Worm (Caenorhabditis elegans) whole organism, L1 larva: ENCODE measurements around the gene C15C7.4.

Experiments used
- C34B4.2 ChIP-seq: sonication (generic microtip); optimal IDR thresholded peaks from 2 replicates; lab custom pipeline; 2017; ENCODE audit warnings: mild to moderate bottlenecking, missing genetic modification characterization, missing compliant biosample characterization
- Y116A8C.19 ChIP-seq: sonication (generic microtip); optimal IDR thresholded peaks from 2 replicates; lab custom pipeline; 2016; ENCODE audit warnings: missing compliant biosample characterization, missing genetic modification characterization, borderline replicate concordance
- ceh-63 ChIP-seq: fragments of 200-800 bp; sonication (Bioruptor generic); optimal IDR thresholded peaks from 2 replicates; lab custom pipeline; 2018; ENCODE audit warnings: mild to moderate bottlenecking, missing genetic modification characterization, missing compliant biosample characterization
- ceh-82 ChIP-seq, 3 experiments: fragments of 150-350 bp in 1 of 3; sonication (generic microtip) in 2 of 3; optimal IDR thresholded peaks; 2 replicates each; lab custom pipeline; 2014 to 2017; ENCODE audit warnings: missing biosample characterization in 3 of 3, missing genetic modification characterization in 3 of 3
- ces-1 ChIP-seq: fragments of 150-350 bp; optimal IDR thresholded peaks from 2 replicates; lab custom pipeline; 2014; ENCODE audit warnings: missing biosample characterization, missing genetic modification reagents, missing genetic modification characterization
- dpl-1 ChIP-seq, 3 experiments: fragments of 150-350 bp in 2 of 3; sonication (generic microtip) in 1 of 3; optimal IDR thresholded peaks; 2 replicates each; lab custom pipeline; 2014 to 2017; ENCODE audit warnings: missing biosample characterization in 3 of 3, missing genetic modification characterization in 3 of 3, missing genetic modification reagents in 3 of 3
- efl-1 ChIP-seq, 4 experiments: fragments of 150-350 bp; optimal IDR thresholded peaks in 3 of 4; peaks in 1 of 4; 1 replicate in 1 of 4; 2 replicates in 3 of 4; lab custom pipeline; 2014; ENCODE audit warnings: missing biosample characterization in 2 of 4, missing genetic modification characterization in 2 of 4, missing genetic modification reagents in 2 of 4
- ets-5 ChIP-seq: fragments of 200-800 bp; sonication (Bioruptor generic); IDR thresholded peaks from 2 replicates; pipeline ENCODE4 v1.3.6; 2022; ENCODE audit warnings: missing genetic modification characterization, missing compliant biosample characterization
- fkh-10 ChIP-seq: sonication (generic microtip); optimal IDR thresholded peaks from 2 replicates; lab custom pipeline; 2017; ENCODE audit warnings: missing biosample characterization, missing genetic modification reagents, missing genetic modification characterization
- fos-1 ChIP-seq: fragments of 150-350 bp; optimal IDR thresholded peaks from 2 replicates; lab custom pipeline; 2014; ENCODE audit warnings: missing biosample characterization, missing genetic modification characterization
- hlh-17 ChIP-seq: fragments of 200-800 bp; sonication (Bioruptor generic); optimal IDR thresholded peaks from 2 replicates; lab custom pipeline; 2018; ENCODE audit warnings: missing genetic modification characterization, mild to moderate bottlenecking, missing compliant biosample characterization, moderate library complexity, borderline replicate concordance
- hlh-4 ChIP-seq: sonication (generic microtip); optimal IDR thresholded peaks from 2 replicates; lab custom pipeline; 2016; ENCODE audit warnings: mild to moderate bottlenecking, missing genetic modification characterization, missing compliant biosample characterization
- irx-1 ChIP-seq: sonication (generic microtip); optimal IDR thresholded peaks from 2 replicates; lab custom pipeline; 2016; ENCODE audit warnings: missing genetic modification characterization, missing compliant biosample characterization
- isw-1 ChIP-seq: fragments of 200-800 bp; sonication (Bioruptor generic); IDR thresholded peaks from 2 replicates; pipeline ENCODE4 v1.3.6; 2022; ENCODE audit warnings: missing genetic modification characterization, missing compliant biosample characterization
- jun-1 ChIP-seq: fragments of 150-350 bp; optimal IDR thresholded peaks from 2 replicates; lab custom pipeline; 2014; ENCODE audit warnings: missing biosample characterization, missing genetic modification reagents, missing genetic modification characterization
- lin-14 ChIP-seq: fragments of 200-800 bp; sonication (Bioruptor generic); optimal IDR thresholded peaks from 2 replicates; lab custom pipeline; 2018; ENCODE audit warnings: mild to moderate bottlenecking, missing genetic modification characterization, moderate library complexity, missing compliant biosample characterization
- lin-15B ChIP-seq: fragments of 150-350 bp; sonication (generic microtip); optimal IDR thresholded peaks from 3 replicates; lab custom pipeline; 2014; ENCODE audit warnings: missing biosample characterization, missing genetic modification characterization
- lin-35 ChIP-seq, 2 experiments: fragments of 150-350 bp; optimal IDR thresholded peaks; 2 replicates each; lab custom pipeline; 2014; ENCODE audit warnings: missing biosample characterization in 2 of 2, missing genetic modification characterization in 2 of 2, missing genetic modification reagents in 2 of 2
- lsy-2 ChIP-seq, 2 experiments: fragments of 150-350 bp; optimal IDR thresholded peaks; 2 replicates each; lab custom pipeline; 2014; ENCODE audit warnings: missing biosample characterization in 2 of 2, missing genetic modification characterization in 2 of 2
- mab-9 ChIP-seq: fragments of 200-800 bp; sonication (Bioruptor generic); IDR thresholded peaks from 2 replicates; pipeline ENCODE4 v1.3.6; 2022; ENCODE audit warnings: missing genetic modification reagents, missing genetic modification characterization, missing compliant biosample characterization
- mdl-1 ChIP-seq, 2 experiments: fragments of 150-350 bp; optimal IDR thresholded peaks; 2 replicates each; lab custom pipeline; 2014 to 2017; ENCODE audit warnings: missing biosample characterization in 2 of 2, missing genetic modification characterization in 2 of 2, inconsistent platforms in 1 of 2
- nhr-12 ChIP-seq: sonication (generic microtip); optimal IDR thresholded peaks from 2 replicates; lab custom pipeline; 2017; ENCODE audit warnings: missing biosample characterization, missing genetic modification characterization
- nhr-19 ChIP-seq: fragments of 200-800 bp; sonication (Bioruptor generic); conservative IDR thresholded peaks from 2 replicates; pipeline ENCODE4 v1.3.6; 2022; ENCODE audit warnings: missing genetic modification characterization, missing compliant biosample characterization
- nhr-28 ChIP-seq: fragments of 150-350 bp; optimal IDR thresholded peaks from 2 replicates; lab custom pipeline; 2014; ENCODE audit warnings: missing biosample characterization, missing genetic modification characterization
- nhr-47 ChIP-seq: sonication (generic microtip); optimal IDR thresholded peaks from 2 replicates; lab custom pipeline; 2016; ENCODE audit warnings: mild to moderate bottlenecking, missing genetic modification characterization, moderate library complexity, missing compliant biosample characterization
- nhr-71 ChIP-seq: sonication (generic microtip); optimal IDR thresholded peaks from 2 replicates; lab custom pipeline; 2016; ENCODE audit warnings: mild to moderate bottlenecking, missing genetic modification characterization, moderate library complexity, missing compliant biosample characterization
- nhr-76 ChIP-seq: sonication (generic microtip); optimal IDR thresholded peaks from 2 replicates; lab custom pipeline; 2017; ENCODE audit warnings: missing biosample characterization, missing genetic modification characterization
- snu-23 ChIP-seq: sonication (generic microtip); optimal IDR thresholded peaks from 2 replicates; lab custom pipeline; 2016; ENCODE audit warnings: missing genetic modification characterization, missing compliant biosample characterization
- sox-4 ChIP-seq: sonication (generic microtip); optimal IDR thresholded peaks from 2 replicates; lab custom pipeline; 2016; ENCODE audit warnings: missing genetic modification characterization, missing compliant biosample characterization
- swsn-7 ChIP-seq: sonication (generic microtip); optimal IDR thresholded peaks from 2 replicates; lab custom pipeline; 2016; ENCODE audit warnings: missing genetic modification characterization, missing compliant biosample characterization
- tbx-2 ChIP-seq: sonication (generic microtip); optimal IDR thresholded peaks from 2 replicates; lab custom pipeline; 2016; ENCODE audit warnings: missing genetic modification characterization, missing compliant biosample characterization
- unc-30 ChIP-seq: sonication (generic microtip); optimal IDR thresholded peaks from 2 replicates; lab custom pipeline; 2017; ENCODE audit warnings: missing biosample characterization, missing genetic modification characterization
- vab-15 ChIP-seq: sonication (generic microtip); optimal IDR thresholded peaks from 2 replicates; lab custom pipeline; 2017; ENCODE audit warnings: missing genotype, mild to moderate bottlenecking, missing genetic modification characterization, missing compliant biosample characterization
- xbp-1 ChIP-seq: sonication (generic microtip); optimal IDR thresholded peaks from 2 replicates; lab custom pipeline; 2016; ENCODE audit warnings: missing genetic modification characterization, missing compliant biosample characterization

Gene C15C7.4

DNA sequence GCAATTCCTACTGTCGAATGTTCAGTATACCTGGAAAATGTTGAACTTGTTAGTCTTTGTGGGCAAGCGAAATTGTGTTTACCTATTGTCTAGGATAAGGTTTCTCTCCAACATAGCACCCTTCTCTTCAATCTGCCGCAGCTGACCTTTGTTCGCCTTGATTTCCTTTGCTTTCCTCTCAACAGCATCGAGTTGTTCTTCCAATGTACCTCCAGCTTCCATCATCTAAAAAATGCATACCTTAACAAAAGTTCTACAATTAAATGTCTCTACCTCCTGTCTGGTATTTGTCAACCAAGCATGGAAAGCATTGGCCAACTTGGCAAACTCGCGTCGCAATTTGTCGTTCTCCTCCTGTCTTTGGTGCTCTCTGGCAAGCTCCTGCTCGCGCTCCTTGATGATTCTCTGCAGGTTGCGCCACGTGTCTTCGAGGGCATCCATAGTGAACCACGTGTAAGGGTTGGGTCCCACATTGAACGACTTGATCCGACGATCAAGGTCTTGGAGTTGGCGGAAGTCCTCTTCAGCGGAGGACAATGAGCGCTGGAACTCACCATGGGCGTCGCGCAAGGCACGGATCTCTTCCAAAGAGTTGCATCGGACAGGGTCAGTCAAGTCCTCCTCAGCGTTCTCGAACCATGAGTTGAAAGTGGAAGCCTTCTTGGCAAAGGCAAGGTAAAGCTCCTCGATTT lies 26.6 kb upstream of the C15C7.4 start:
- TF ChIP-seq unc-30 (no peak), efl-1 (optimal IDR thresholded peaks at IDR 0.05; lab: Kevin White, UChicago) (no peak), efl-1 (GFP tag; optimal IDR thresholded peaks at IDR 0.05 in 1 of 2; lab: Kevin White, UChicago) (peak in 1 of 2 experiments; percentile 76)

DNA sequence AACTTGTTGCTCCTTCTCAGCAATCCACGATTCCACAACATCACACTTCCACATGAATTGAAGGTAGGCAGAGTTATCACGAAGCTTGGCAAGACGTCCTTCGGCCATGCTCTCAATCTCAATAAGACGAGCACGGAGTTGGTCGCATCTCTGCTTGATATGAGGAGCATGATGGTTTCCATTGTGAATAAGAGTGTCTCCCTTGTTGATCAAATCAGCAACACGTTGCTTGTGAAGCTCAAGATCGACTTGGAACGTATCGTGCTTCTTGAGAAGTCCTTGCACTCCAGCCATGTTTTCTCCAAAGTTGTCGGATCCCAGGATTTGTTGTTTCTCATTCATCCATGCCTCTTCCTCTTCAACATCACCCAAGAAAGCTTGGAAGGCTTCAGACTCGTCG lies 25.8 kb upstream of the C15C7.4 start:
- TF ChIP-seq lin-35 (GFP tag; optimal IDR thresholded peaks at IDR 0.05; lab: Kevin White, UChicago) (no peak), nhr-76 (tag; lab: Kevin White, UChicago) (no peak), mdl-1 (tag; optimal IDR thresholded peaks at IDR 0.05; lab: Kevin White, UChicago) (no peak), ceh-82 (tag; optimal IDR thresholded peaks at IDR 0.05; lab: Kevin White, UChicago) (no peak), irx-1 (tag; lab: Kevin White, UChicago) (no peak), lsy-2 (tag; optimal IDR thresholded peaks at IDR 0.05; lab: Kevin White, UChicago) (no peak), sox-4 (no peak), hlh-17 (GFP tag; lab: Kevin White, UChicago) (no peak), nhr-28 (tag; lab: Kevin White, UChicago) (no peak)
- TF ChIP-seq, all 84 proteins: peak for 0

DNA sequence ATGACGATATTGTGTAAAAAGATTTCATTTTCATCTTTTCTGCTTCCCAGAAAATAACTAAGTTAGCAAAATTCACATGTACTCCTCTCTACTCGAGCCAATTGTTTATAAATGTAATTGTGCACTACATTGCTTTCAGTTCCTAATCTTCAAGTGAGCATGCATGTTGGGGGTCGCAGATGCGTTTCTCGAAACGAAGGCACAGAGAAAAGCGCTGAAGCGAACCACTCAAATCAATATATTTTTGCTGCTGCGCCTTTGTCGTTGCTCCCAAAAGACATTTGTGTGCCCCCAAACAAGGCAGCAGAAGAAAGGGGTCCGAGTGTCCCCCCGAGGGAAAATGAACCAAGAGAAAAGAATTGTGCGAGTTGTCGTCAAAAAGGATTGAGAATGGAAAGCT lies 19.1 kb upstream of the C15C7.4 start:
- no peak for TF ChIP-seq mab-9 (GFP tag; lab: Robert Waterston, UW)
- TF ChIP-seq snu-23 (GFP tag; lab: Kevin White, UChicago), result peak; percentile 13
- peak in 2 of 3 experiments; percentile 1 to 52 for TF ChIP-seq ceh-82 (tag; optimal IDR thresholded peaks at IDR 0.05; lab: Kevin White, UChicago)
- TF ChIP-seq ces-1 (GFP tag; lab: Kevin White, UChicago), result peak; percentile 40
- TF ChIP-seq lin-15B (tag; lab: Kevin White, UChicago), result no peak
- no peak for TF ChIP-seq nhr-47 (tag; lab: Kevin White, UChicago)
- TF ChIP-seq hlh-17 (GFP tag; lab: Kevin White, UChicago), result no peak
- TF ChIP-seq mdl-1 (tag; optimal IDR thresholded peaks at IDR 0.05; lab: Kevin White, UChicago), result no peak
- TF ChIP-seq nhr-71, result peak; percentile 42
- TF ChIP-seq sox-4, result no peak
- TF ChIP-seq vab-15 (tag; lab: Kevin White, UChicago), result no peak
- TF ChIP-seq fos-1 (tag; lab: Kevin White, UChicago), result no peak
- TF ChIP-seq nhr-12, result no peak
- 0 out of 2 replicates have a peak, but pooled peaks have one; percentile 5 for TF ChIP-seq isw-1 (GFP tag; lab: Robert Waterston, UW)
- TF ChIP-seq xbp-1 (tag; lab: Kevin White, UChicago), result no peak
- no peak for TF ChIP-seq ets-5 (GFP tag; lab: Robert Waterston, UW)
- no peak for TF ChIP-seq dpl-1 (GFP tag; optimal IDR thresholded peaks at IDR 0.05; lab: Kevin White, UChicago)
- TF ChIP-seq jun-1, result no peak
- peak; percentile 20 for TF ChIP-seq swsn-7 (tag; lab: Kevin White, UChicago)
- TF ChIP-seq fkh-10 (GFP tag; lab: Kevin White, UChicago), result peak; percentile 30
- TF ChIP-seq ceh-63 (GFP tag; lab: Kevin White, UChicago), result no peak
- no peak for TF ChIP-seq C34B4.2 (tag; lab: Kevin White, UChicago)
- TF ChIP-seq hlh-4, result no peak
- TF ChIP-seq Y116A8C.19 (tag; lab: Kevin White, UChicago), result no peak
- no peak for TF ChIP-seq nhr-19 (GFP tag; lab: Robert Waterston, UW)
- TF ChIP-seq tbx-2, result peak; percentile 43
- peak; percentile 88 for TF ChIP-seq lin-14 (GFP tag; lab: Kevin White, UChicago)

DNA sequence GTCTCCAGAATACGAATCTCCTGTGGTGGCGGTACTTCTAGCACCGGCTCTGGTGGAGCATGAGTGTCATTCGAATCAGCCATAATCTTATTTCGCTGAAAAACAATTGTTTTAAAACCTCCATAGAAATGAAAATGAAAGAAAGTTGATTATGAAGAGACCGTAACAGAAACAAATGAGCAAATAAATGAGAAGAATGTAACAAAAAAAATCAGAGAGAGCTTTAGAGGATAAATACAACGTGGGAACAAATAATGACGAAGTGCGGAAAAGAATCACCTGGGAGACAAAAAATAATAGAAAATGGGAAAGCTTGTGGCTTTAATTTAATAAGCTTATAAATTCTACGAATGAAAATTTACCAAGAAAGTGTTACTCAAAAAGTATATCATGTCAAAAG lies 18.4 kb upstream of the C15C7.4 start, which contains the start of gene spc-1:
Gene spc-1, minus strand, starts transcription at position 101 of the 400 bp plus-strand sequence.
- no peak for TF ChIP-seq swsn-7 (tag; lab: Kevin White, UChicago)
- no peak for TF ChIP-seq mdl-1 (tag; optimal IDR thresholded peaks at IDR 0.05; lab: Kevin White, UChicago)
- no peak for TF ChIP-seq C34B4.2 (tag; lab: Kevin White, UChicago)
